Worm (Caenorhabditis elegans): ENCODE measurements around the gene cnk-1.

- no peak for TF ChIP-seq ztf-26 (tag; optimal IDR thresholded peaks at IDR 0.05)
- no peak for TF ChIP-seq efl-1 (GFP tag; optimal IDR thresholded peaks at IDR 0.05)
- TF ChIP-seq lin-35 (GFP tag; optimal IDR thresholded peaks at IDR 0.05): no peak
- no peak for TF ChIP-seq F33H1.4 (GFP tag; IDR thresholded peaks at IDR 0.05)
- TF ChIP-seq nfya-1 (tag; optimal IDR thresholded peaks at IDR 0.05; ENCODE audit: borderline replicate concordance, insufficient read depth): no peak
- TF ChIP-seq him-1 (tag; optimal IDR thresholded peaks at IDR 0.05): no peak
Observed at ce11 chrIII:10233979-10234378, 37.1 kb upstream of the cnk-1 start, which contains the start of gene paml-1.

All from whole organism, young adult.